Fruit fly (Drosophila melanogaster) whole organism, adult: Measurements from ENCODE around the gene Cyp4c3.

Experiments used
- CG14711 ChIP-seq: fragments of 200-800 bp; sonication (Bioruptor generic); optimal IDR thresholded peaks from 2 replicates; lab custom pipeline; 2018; ENCODE audit warnings: missing biosample characterization, mild to moderate bottlenecking, missing genetic modification characterization, moderate library complexity
- CG1620 ChIP-seq: fragments of 200-800 bp; sonication (Bioruptor generic); optimal IDR thresholded peaks from 2 replicates; lab custom pipeline; 2016; ENCODE audit warnings: missing biosample characterization, missing genetic modification characterization
- kay ChIP-seq: fragments of 200-800 bp; sonication (Bioruptor generic); peaks from one replicate; lab custom pipeline; 2016; ENCODE audit warnings: missing biosample characterization, missing genetic modification characterization, borderline replicate concordance
- ovo ChIP-seq: fragments of 200-800 bp; sonication (Bioruptor generic); optimal IDR thresholded peaks from 2 replicates; lab custom pipeline; 2016; ENCODE audit warnings: missing biosample characterization, missing genetic modification characterization
- toe ChIP-seq: fragments of 200-800 bp; sonication (Bioruptor generic); optimal IDR thresholded peaks from 2 replicates; lab custom pipeline; 2016; ENCODE audit warnings: missing biosample characterization, missing genetic modification characterization

DNA sequence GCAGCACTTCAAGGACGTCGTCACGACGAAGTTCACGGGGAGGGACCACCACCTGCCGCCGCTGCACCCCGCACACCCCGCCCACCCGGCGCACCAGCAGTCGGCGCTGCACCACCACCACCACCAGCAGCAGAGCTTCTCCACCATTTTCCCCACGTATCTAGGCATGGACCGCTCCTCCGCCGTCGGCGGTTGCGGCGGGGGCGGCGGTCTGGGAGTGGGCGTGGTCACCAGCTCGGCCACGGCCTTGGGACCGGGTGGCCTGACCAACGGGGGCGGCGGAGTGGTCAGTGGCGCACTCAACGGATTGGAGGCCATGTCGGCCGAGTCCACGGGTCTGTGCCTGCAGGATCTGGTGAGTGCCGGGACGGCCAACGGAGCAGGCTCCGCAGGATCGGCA is 22.2 kb downstream of the Cyp4c3 start:
- TF ChIP-seq CG14711, result no peak
- TF ChIP-seq toe, result no peak
- TF ChIP-seq CG1620 (GFP tag; lab: Kevin White, UChicago), result no peak
- TF ChIP-seq ovo (GFP tag; lab: Kevin White, UChicago), result no peak
- no peak for TF ChIP-seq kay
